Fruit fly (Drosophila melanogaster) whole organism, adult: Measurements from ENCODE around the gene Rfk.

Experiments used
- CG11617 ChIP-seq: fragments of 200-800 bp; sonication (Bioruptor generic); optimal IDR thresholded peaks from 2 replicates; lab custom pipeline; 2017; ENCODE audit warnings: mild to moderate bottlenecking, missing biosample characterization, missing genetic modification reagents, missing genetic modification characterization
- CG12768 ChIP-seq: fragments of 200-800 bp; sonication (Bioruptor generic); optimal IDR thresholded peaks from 2 replicates; lab custom pipeline; 2017; ENCODE audit warnings: missing biosample characterization, missing genetic modification characterization, mild to moderate bottlenecking, moderate library complexity, missing genetic modification reagents
- CG14711 ChIP-seq: fragments of 200-800 bp; sonication (Bioruptor generic); optimal IDR thresholded peaks from 2 replicates; lab custom pipeline; 2018; ENCODE audit warnings: missing biosample characterization, mild to moderate bottlenecking, missing genetic modification characterization, moderate library complexity
- CG1620 ChIP-seq: fragments of 200-800 bp; sonication (Bioruptor generic); optimal IDR thresholded peaks from 2 replicates; lab custom pipeline; 2016; ENCODE audit warnings: missing biosample characterization, missing genetic modification characterization
- CG33017 ChIP-seq: fragments of 200-800 bp; sonication (Bioruptor generic); optimal IDR thresholded peaks from 2 replicates; lab custom pipeline; 2018; ENCODE audit warnings: missing biosample characterization, mild to moderate bottlenecking, missing genetic modification characterization, moderate library complexity
- CG5204 ChIP-seq: fragments of 200-800 bp; sonication (Bioruptor generic); optimal IDR thresholded peaks from 2 replicates; lab custom pipeline; 2016; ENCODE audit warnings: missing biosample characterization, missing genetic modification characterization
- CG7045 ChIP-seq: fragments of 200-800 bp; sonication (Bioruptor generic); optimal IDR thresholded peaks from 2 replicates; lab custom pipeline; 2017; ENCODE audit warnings: missing biosample characterization, mild to moderate bottlenecking, missing genetic modification characterization
- CG7101 ChIP-seq: fragments of 200-800 bp; sonication (Bioruptor generic); optimal IDR thresholded peaks from 2 replicates; lab custom pipeline; 2018; ENCODE audit warnings: missing biosample characterization, mild to moderate bottlenecking, missing genetic modification characterization, moderate library complexity
- Clk ChIP-seq: fragments of 200-800 bp; sonication (Bioruptor generic); optimal IDR thresholded peaks from 2 replicates; lab custom pipeline; 2017; ENCODE audit warnings: missing biosample characterization, missing genetic modification characterization
- Crg-1 ChIP-seq: fragments of 200-800 bp; sonication (Bioruptor generic); optimal IDR thresholded peaks from 2 replicates; lab custom pipeline; 2016; ENCODE audit warnings: missing biosample characterization, missing genetic modification characterization
- Hr96 ChIP-seq: fragments of 200-800 bp; sonication (Bioruptor generic); optimal IDR thresholded peaks from 2 replicates; lab custom pipeline; 2016; ENCODE audit warnings: missing biosample characterization, missing genetic modification characterization
- Mnt ChIP-seq: fragments of 200-800 bp; sonication (Bioruptor generic); optimal IDR thresholded peaks from 2 replicates; lab custom pipeline; 2016; ENCODE audit warnings: missing biosample characterization, mild to moderate bottlenecking, missing genetic modification characterization
- bab1 ChIP-seq: fragments of 200-800 bp; sonication (Bioruptor generic); optimal IDR thresholded peaks from 3 replicates; lab custom pipeline; 2019; ENCODE audit warnings: missing biosample characterization, mild to moderate bottlenecking, missing genetic modification characterization, moderate library complexity
- cic ChIP-seq: fragments of 200-800 bp; sonication (Bioruptor generic); optimal IDR thresholded peaks from 2 replicates; lab custom pipeline; 2017; ENCODE audit warnings: missing biosample characterization, mild to moderate bottlenecking, missing genetic modification characterization, moderate library complexity
- cnc ChIP-seq, 2 experiments: fragments of >200 bp; optimal IDR thresholded peaks; 2 replicates each; lab custom pipeline; 2017
- kay ChIP-seq: fragments of 200-800 bp; sonication (Bioruptor generic); peaks from one replicate; lab custom pipeline; 2016; ENCODE audit warnings: missing biosample characterization, missing genetic modification characterization, borderline replicate concordance
- ovo ChIP-seq: fragments of 200-800 bp; sonication (Bioruptor generic); optimal IDR thresholded peaks from 2 replicates; lab custom pipeline; 2016; ENCODE audit warnings: missing biosample characterization, missing genetic modification characterization
- pad ChIP-seq: fragments of 200-800 bp; sonication (Bioruptor generic); optimal IDR thresholded peaks from 3 replicates; lab custom pipeline; 2017; ENCODE audit warnings: missing biosample characterization, missing genetic modification characterization, mild to moderate bottlenecking, moderate library complexity, missing genetic modification reagents
- tj ChIP-seq: fragments of 200-800 bp; sonication (Bioruptor generic); optimal IDR thresholded peaks from 3 replicates; lab custom pipeline; 2017; ENCODE audit warnings: missing biosample characterization, mild to moderate bottlenecking, missing genetic modification characterization, moderate library complexity
- toe ChIP-seq: fragments of 200-800 bp; sonication (Bioruptor generic); optimal IDR thresholded peaks from 2 replicates; lab custom pipeline; 2016; ENCODE audit warnings: missing biosample characterization, missing genetic modification characterization

Gene Rfk

dm6 chr3R:7926354-7926753 lies 13.3 kb upstream of the Rfk start:
- TF ChIP-seq CG7101 (tag; lab: Kevin White, UChicago) (no peak), Mnt (no peak), cic (GFP tag; lab: Kevin White, UChicago) (no peak), CG5204 (GFP tag; lab: Kevin White, UChicago) (no peak), CG7045 (GFP tag; lab: Kevin White, UChicago) (no peak), CG11617 (no peak), CG14711 (no peak)

- no peak for TF ChIP-seq CG11617
- TF ChIP-seq bab1 (GFP tag; lab: Kevin White, UChicago), result peak; percentile 7
- TF ChIP-seq tj (GFP tag; lab: Kevin White, UChicago), result peak; percentile 25
Measured at dm6 chr3R:7920196-7920595, 7.1 kb upstream of the Rfk start, which contains the start of the genes CG10445 and lds. TSS of gene CG10445 (minus strand) at chr3R:7920299. TSS of gene lds (plus strand) at chr3R:7920431.

dm6 chr3R:7913551-7913950 lies 461 bp upstream of the Rfk start, which contains the start of gene kipf:
TSS of gene kipf (plus strand) at chr3R:7913851.
- TF ChIP-seq Clk (GFP tag; lab: Kevin White, UChicago) (no peak), CG1620 (GFP tag; lab: Kevin White, UChicago) (no peak), Mnt (no peak), Hr96 (no peak), pad (peak; percentile 50), ovo (GFP tag; lab: Kevin White, UChicago) (peak; percentile 67), CG7045 (GFP tag; lab: Kevin White, UChicago) (no peak), CG33017 (tag; lab: Kevin White, UChicago) (no peak), toe (GFP tag; lab: Kevin White, UChicago) (no peak)

- no peak for TF ChIP-seq Crg-1 (GFP tag; lab: Kevin White, UChicago)
- TF ChIP-seq Mnt, result peak; percentile 81
- peak; percentile 33 for TF ChIP-seq bab1 (GFP tag; lab: Kevin White, UChicago)
- no peak for TF ChIP-seq tj (GFP tag; lab: Kevin White, UChicago)
- TF ChIP-seq kay (GFP tag; lab: Kevin White, UChicago), result no peak
- no peak for TF ChIP-seq CG14711
- no peak for TF ChIP-seq CG12768 (GFP tag; lab: Kevin White, UChicago)
- no peak for TF ChIP-seq pad
- no peak for TF ChIP-seq toe (GFP tag; lab: Kevin White, UChicago)
- TF ChIP-seq CG5204 (GFP tag; lab: Kevin White, UChicago), result no peak
Measured at dm6 chr3R:7911482-7911881, 1.6 kb downstream of the Rfk start, which contains the start of gene Prat. TSS of gene Prat (minus strand) at chr3R:7911779.

- TF ChIP-seq Mnt, result peak; percentile 58
- TF ChIP-seq ovo (GFP tag; lab: Kevin White, UChicago), result no peak
- TF ChIP-seq CG7101 (tag; lab: Kevin White, UChicago), result peak; percentile 31
- peak; percentile 19 for TF ChIP-seq pad
- TF ChIP-seq toe (GFP tag; lab: Kevin White, UChicago), result peak; percentile 73
- TF ChIP-seq Crg-1 (GFP tag; lab: Kevin White, UChicago), result no peak
- TF ChIP-seq Clk (GFP tag; lab: Kevin White, UChicago), result no peak
- no peak for TF ChIP-seq CG7045 (GFP tag; lab: Kevin White, UChicago)
- peak; percentile 66 for TF ChIP-seq Hr96
- no peak for TF ChIP-seq CG12768 (GFP tag; lab: Kevin White, UChicago)
- peak; percentile 53 for TF ChIP-seq tj (GFP tag; lab: Kevin White, UChicago)
- TF ChIP-seq CG1620 (GFP tag; lab: Kevin White, UChicago), result peak; percentile 35
- peak; percentile 30 for TF ChIP-seq CG11617
- no peak for TF ChIP-seq cic (GFP tag; lab: Kevin White, UChicago)
- peak; percentile 32 for TF ChIP-seq bab1 (GFP tag; lab: Kevin White, UChicago)
- TF ChIP-seq cnc (optimal IDR thresholded peaks at IDR 0.05; lab: Kevin White, UChicago), result no peak
- TF ChIP-seq CG14711, result peak; percentile 36
- no peak for TF ChIP-seq CG33017 (tag; lab: Kevin White, UChicago)
- no peak for TF ChIP-seq kay (GFP tag; lab: Kevin White, UChicago)
- TF ChIP-seq CG5204 (GFP tag; lab: Kevin White, UChicago), result no peak
Measured at dm6 chr3R:7907311-7907710, 5.8 kb downstream of the Rfk start, which contains the start of the genes Taf7 and EMC1. TSS of gene Taf7 (plus strand) at chr3R:7907333. TSS of gene EMC1 (minus strand) at chr3R:7907363.

dm6 chr3R:7902313-7902872 lies 10.7 kb downstream of the Rfk start, which contains the start of gene mRpS9:
TSS of gene mRpS9 (minus strand) at chr3R:7902667.
- peak; percentile 24 for TF ChIP-seq bab1 (GFP tag; lab: Kevin White, UChicago)
- TF ChIP-seq CG7045 (GFP tag; lab: Kevin White, UChicago), result no peak
- TF ChIP-seq CG7101 (tag; lab: Kevin White, UChicago), result peak; percentile 25
- TF ChIP-seq Mnt, result no peak
- no peak for TF ChIP-seq toe (GFP tag; lab: Kevin White, UChicago)

dm6 chr3R:7899277-7899676 lies 13.8 kb downstream of the Rfk start:
- TF ChIP-seq Crg-1 (GFP tag; lab: Kevin White, UChicago) (no peak), ovo (GFP tag; lab: Kevin White, UChicago) (no peak), CG7101 (tag; lab: Kevin White, UChicago) (no peak), Clk (GFP tag; lab: Kevin White, UChicago) (no peak), CG7045 (GFP tag; lab: Kevin White, UChicago) (no peak)
